In genomic region chr3R:18698855-18699569, dm6 we compare ENCODE assay signal across 2 fruit fly cellular contexts.
A peak's percentile ranks its signal among the peaks of the same experiment; 100 is the strongest.
TF ChIP-seq lines count a peak whose summit lies in the region.

No protein-coding gene starts in this region.

- TF ChIP-seq CTCF in whole organism, embryonic (GFP tag; optimal IDR thresholded peaks at IDR 0.05; lab: Kevin White, UChicago): no peak

TF ChIP-seq in whole organism, adult, 20 proteins besides CTCF, POLR2A, EP300 and RAD21:
- TF ChIP-seq CG14711 (tag; optimal IDR thresholded peaks at IDR 0.05; lab: Kevin White, UChicago): no peak
- no peak for TF ChIP-seq Crg-1 (GFP tag; optimal IDR thresholded peaks at IDR 0.05; lab: Kevin White, UChicago)
- TF ChIP-seq bab1 (GFP tag; optimal IDR thresholded peaks at IDR 0.05; lab: Kevin White, UChicago): no peak
- no peak for TF ChIP-seq CG12768 (GFP tag; optimal IDR thresholded peaks at IDR 0.05; lab: Kevin White, UChicago)
- no peak for TF ChIP-seq cic (GFP tag; optimal IDR thresholded peaks at IDR 0.05; lab: Kevin White, UChicago)
- TF ChIP-seq CG1620 (GFP tag; optimal IDR thresholded peaks at IDR 0.05; lab: Kevin White, UChicago): no peak
- TF ChIP-seq pad (GFP tag; optimal IDR thresholded peaks at IDR 0.05; lab: Kevin White, UChicago): peak; percentile 93

TF ChIP-seq in whole organism, embryonic, 481 proteins besides CTCF, POLR2A, EP300 and RAD21:
- TF ChIP-seq CG12104 (GFP tag; optimal IDR thresholded peaks at IDR 0.05; lab: Kevin White, UChicago) (no peak), CG3847 (GFP tag; IDR thresholded peaks at IDR 0.05; lab: Robert Waterston, UW) (no peak), ewg (GFP tag; optimal IDR thresholded peaks at IDR 0.05; lab: Kevin White, UChicago) (peak; percentile 21), bab2 (GFP tag; optimal IDR thresholded peaks at IDR 0.05; lab: Kevin White, UChicago) (no peak), abd-A (tag; optimal IDR thresholded peaks at IDR 0.05; lab: Kevin White, UChicago) (peak; percentile 91), CG14050 (GFP tag; IDR thresholded peaks at IDR 0.05; lab: Robert Waterston, UW) (no peak), lilli (GFP tag; optimal IDR thresholded peaks at IDR 0.05; lab: Kevin White, UChicago) (no peak), ind (GFP tag; optimal IDR thresholded peaks at IDR 0.05; lab: Kevin White, UChicago) (no peak), Mrtf (GFP tag; IDR thresholded peaks at IDR 0.05; lab: Robert Waterston, UW) (no peak), Deaf1 (tag; optimal IDR thresholded peaks at IDR 0.05; lab: Kevin White, UChicago) (peak; percentile 76), bowl (GFP tag; IDR thresholded peaks at IDR 0.05; lab: Robert Waterston, UW) (no peak), Sox102F (GFP tag; optimal IDR thresholded peaks at IDR 0.05; lab: Kevin White, UChicago) (no peak), pzg (GFP tag; optimal IDR thresholded peaks at IDR 0.05; lab: Kevin White, UChicago) (no peak), CG7372 (GFP tag; IDR thresholded peaks at IDR 0.05; lab: Robert Waterston, UW) (no peak), Dip2 (GFP tag; IDR thresholded peaks at IDR 0.05; lab: Robert Waterston, UW) (no peak), Ravus (GFP tag; IDR thresholded peaks at IDR 0.05; lab: Robert Waterston, UW) (no peak), Bgb (GFP tag; IDR thresholded peaks at IDR 0.05; lab: Robert Waterston, UW; ENCODE audit: partially characterized antibody) (no peak), croc (GFP tag; conservative IDR thresholded peaks at IDR 0.05; lab: Robert Waterston, UW) (no peak), Scr (GFP tag; IDR thresholded peaks at IDR 0.05; lab: Robert Waterston, UW; ENCODE audit: partially characterized antibody) (no peak), fd3F (GFP tag; optimal IDR thresholded peaks at IDR 0.05; lab: Kevin White, UChicago) (no peak), ftz-f1 (GFP tag; optimal IDR thresholded peaks at IDR 0.05; lab: Kevin White, UChicago) (no peak), Kr (GFP tag; optimal IDR thresholded peaks at IDR 0.05; lab: Kevin White, UChicago) (no peak), Nf-YC (tag; optimal IDR thresholded peaks at IDR 0.05; lab: Kevin White, UChicago) (peak; percentile 84), CG17186 (GFP tag; optimal IDR thresholded peaks at IDR 0.05; lab: Kevin White, UChicago) (no peak), fd102C (GFP tag; optimal IDR thresholded peaks at IDR 0.05; lab: Kevin White, UChicago) (no peak), al (GFP tag; IDR thresholded peaks at IDR 0.05; lab: Robert Waterston, UW) (no peak), bigmax (GFP tag; optimal IDR thresholded peaks at IDR 0.05; lab: Kevin White, UChicago) (no peak), cg (GFP tag; optimal IDR thresholded peaks at IDR 0.05; lab: Kevin White, UChicago) (peak; percentile 7), Blimp-1 (GFP tag; optimal IDR thresholded peaks at IDR 0.05; lab: Kevin White, UChicago) (no peak), CG10274 (GFP tag; optimal IDR thresholded peaks at IDR 0.05; lab: Kevin White, UChicago) (no peak), nerfin-1 (tag; optimal IDR thresholded peaks at IDR 0.05; lab: Kevin White, UChicago) (peak; percentile 46), lmd (GFP tag; IDR thresholded peaks at IDR 0.05; lab: Robert Waterston, UW) (no peak), caup (GFP tag; optimal IDR thresholded peaks at IDR 0.05; lab: Kevin White, UChicago; ENCODE audit: severe bottlenecking) (no peak), phol (tag; optimal IDR thresholded peaks at IDR 0.05; lab: Kevin White, UChicago) (no peak), pfk (GFP tag; optimal IDR thresholded peaks at IDR 0.05; lab: Kevin White, UChicago) (peak; percentile 94), CG1832 (GFP tag; optimal IDR thresholded peaks at IDR 0.05; lab: Kevin White, UChicago) (no peak), crp (GFP tag; optimal IDR thresholded peaks at IDR 0.05; lab: Kevin White, UChicago) (peak in 1 of 2 experiments; percentile 14), CG1792 (GFP tag; optimal IDR thresholded peaks at IDR 0.05; lab: Kevin White, UChicago) (no peak), ac (GFP tag; optimal IDR thresholded peaks at IDR 0.05; lab: Kevin White, UChicago) (no peak), CG17829 (tag; optimal IDR thresholded peaks at IDR 0.05; lab: Kevin White, UChicago) (no peak), hb (GFP tag; IDR thresholded peaks at IDR 0.05; lab: Robert Waterston, UW; ENCODE audit: partially characterized antibody) (0 out of 3 replicates have a peak, but pooled peaks have one; percentile 14), tx (GFP tag; optimal IDR thresholded peaks at IDR 0.05; lab: Kevin White, UChicago) (no peak), chinmo (GFP tag; IDR thresholded peaks at IDR 0.05; lab: Robert Waterston, UW; ENCODE audit: partially characterized antibody) (0 out of 4 replicates have a peak, but pooled peaks have one; percentile 40), Nf-YB (GFP tag; optimal IDR thresholded peaks at IDR 0.05; lab: Kevin White, UChicago) (peak; percentile 11)
